Worm (Caenorhabditis elegans) whole organism, young adult: ENCODE data around the gene zipt-3.

ENCODE experiments used
- B0035.1 ChIP-seq: sonication (generic microtip); optimal IDR thresholded peaks from 2 replicates; lab custom pipeline; 2016; ENCODE audit warnings: missing genetic modification characterization, mild to moderate bottlenecking, missing compliant biosample characterization, missing genotype, missing genetic modification reagents
- B0336.3 ChIP-seq: fragments of 200-800 bp; sonication (Bioruptor generic); IDR thresholded peaks from 2 replicates; pipeline ENCODE4 v1.3.6; 2022; ENCODE audit warnings: missing genetic modification characterization, missing compliant biosample characterization
- F22D6.2 ChIP-seq: sonication (generic microtip); optimal IDR thresholded peaks from 2 replicates; lab custom pipeline; 2016; ENCODE audit warnings: mild to moderate bottlenecking, missing genetic modification characterization, missing compliant biosample characterization
- F37B4.10 ChIP-seq: fragments of 200-800 bp; sonication (Bioruptor generic); IDR thresholded peaks from 2 replicates; pipeline ENCODE4 v1.3.6; 2022; ENCODE audit warnings: missing genetic modification characterization, missing compliant biosample characterization
- F57C9.4 ChIP-seq: sonication (generic microtip); optimal IDR thresholded peaks from 2 replicates; lab custom pipeline; 2017; ENCODE audit warnings: mild to moderate bottlenecking, missing genetic modification characterization, missing compliant biosample characterization
- K11D2.4 ChIP-seq: fragments of 200-800 bp; sonication (Bioruptor generic); IDR thresholded peaks from 2 replicates; pipeline ENCODE4 v1.3.6; 2022; ENCODE audit warnings: missing genetic modification reagents, missing genetic modification characterization, missing compliant biosample characterization
- K12H6.12 ChIP-seq: fragments of 200-800 bp; sonication (Bioruptor generic); optimal IDR thresholded peaks from 2 replicates; lab custom pipeline; 2018; ENCODE audit warnings: mild to moderate bottlenecking, missing genetic modification characterization, missing compliant biosample characterization
- T26A5.8 ChIP-seq: sonication (generic microtip); optimal IDR thresholded peaks from 2 replicates; lab custom pipeline; 2016; ENCODE audit warnings: missing genetic modification characterization, missing compliant biosample characterization
- Y95B8A.8 ChIP-seq: fragments of 200-800 bp; sonication (Bioruptor generic); IDR thresholded peaks from 2 replicates; pipeline ENCODE4 v1.3.6; 2022; ENCODE audit warnings: missing genetic modification reagents, missing genetic modification characterization, missing compliant biosample characterization
- aptf-2 ChIP-seq: fragments of 200-800 bp; sonication (Bioruptor generic); conservative IDR thresholded peaks from 2 replicates; pipeline ENCODE4 v1.3.6; 2022; ENCODE audit warnings: missing genetic modification reagents, missing genetic modification characterization, missing compliant biosample characterization
- aptf-3 ChIP-seq: fragments of 200-800 bp; sonication (Bioruptor generic); IDR thresholded peaks from 2 replicates; pipeline ENCODE4 v1.3.6; 2022; ENCODE audit warnings: missing genetic modification characterization, missing compliant biosample characterization
- athp-1 ChIP-seq: sonication (generic microtip); optimal IDR thresholded peaks from 2 replicates; lab custom pipeline; 2017; ENCODE audit warnings: mild to moderate bottlenecking, missing genetic modification characterization, missing compliant biosample characterization
- ceh-100 ChIP-seq: fragments of 200-800 bp; sonication (Bioruptor generic); IDR thresholded peaks from 2 replicates; pipeline ENCODE4 v1.3.6; 2022; ENCODE audit warnings: missing genetic modification reagents, missing genetic modification characterization, missing compliant biosample characterization
- ceh-27 ChIP-seq: fragments of 200-800 bp; sonication (Bioruptor generic); optimal IDR thresholded peaks from 2 replicates; lab custom pipeline; 2018; ENCODE audit warnings: mild to moderate bottlenecking, missing genetic modification characterization, moderate library complexity, missing compliant biosample characterization
- ceh-58 ChIP-seq: fragments of 200-800 bp; sonication (Bioruptor generic); IDR thresholded peaks from 2 replicates; pipeline ENCODE4 v1.3.6; 2022; ENCODE audit warnings: missing genetic modification characterization, missing compliant biosample characterization
- ceh-79 ChIP-seq: sonication (generic microtip); optimal IDR thresholded peaks from 2 replicates; lab custom pipeline; 2017; ENCODE audit warnings: mild to moderate bottlenecking, missing genetic modification characterization, missing compliant biosample characterization
- die-1 ChIP-seq: sonication (generic microtip); optimal IDR thresholded peaks from 2 replicates; lab custom pipeline; 2016; ENCODE audit warnings: missing genotype, mild to moderate bottlenecking, missing genetic modification characterization, missing compliant biosample characterization
- dox-1 ChIP-seq: fragments of 200-800 bp; sonication (Bioruptor generic); IDR thresholded peaks from 2 replicates; pipeline ENCODE4 v1.3.6; 2022; ENCODE audit warnings: missing genetic modification reagents, missing genetic modification characterization, missing compliant biosample characterization
- dpl-1 ChIP-seq: fragments of 150-350 bp; optimal IDR thresholded peaks from 2 replicates; lab custom pipeline; 2014; ENCODE audit warnings: missing biosample characterization, missing genetic modification reagents, missing genetic modification characterization
- egrh-3 ChIP-seq: fragments of 200-800 bp; sonication (Bioruptor generic); IDR thresholded peaks from 2 replicates; pipeline ENCODE4 v1.3.6; 2022; ENCODE audit warnings: missing genetic modification reagents, missing genetic modification characterization, missing compliant biosample characterization
- fkh-3 ChIP-seq: sonication (generic microtip); optimal IDR thresholded peaks from 2 replicates; lab custom pipeline; 2016; ENCODE audit warnings: mild to moderate bottlenecking, missing genetic modification characterization, missing compliant biosample characterization
- gei-17 ChIP-seq: fragments of 200-800 bp; sonication (Bioruptor generic); optimal IDR thresholded peaks from 2 replicates; lab custom pipeline; 2018; ENCODE audit warnings: mild to moderate bottlenecking, missing genetic modification characterization, missing compliant biosample characterization
- hlh-12 ChIP-seq: sonication (generic microtip); optimal IDR thresholded peaks from 2 replicates; lab custom pipeline; 2016; ENCODE audit warnings: missing genetic modification characterization, missing compliant biosample characterization
- hlh-26 ChIP-seq: fragments of 200-800 bp; sonication (Bioruptor generic); conservative IDR thresholded peaks from 2 replicates; pipeline ENCODE4 v1.3.6; 2022; ENCODE audit warnings: missing genetic modification reagents, missing genetic modification characterization, missing compliant biosample characterization
- hmg-1.2 ChIP-seq: fragments of 200-800 bp; sonication (Bioruptor generic); IDR thresholded peaks from 2 replicates; pipeline ENCODE4 v1.3.6; 2022; ENCODE audit warnings: missing genetic modification reagents, missing genetic modification characterization, missing compliant biosample characterization
- lag-1 ChIP-seq: fragments of 200-800 bp; sonication (Bioruptor generic); IDR thresholded peaks from 2 replicates; pipeline ENCODE4 v1.3.6; 2022; ENCODE audit warnings: missing genetic modification reagents, missing genetic modification characterization, missing compliant biosample characterization
- lsl-1 ChIP-seq: fragments of 200-800 bp; sonication (Bioruptor generic); optimal IDR thresholded peaks from 2 replicates; lab custom pipeline; 2018; ENCODE audit warnings: mild to moderate bottlenecking, missing genetic modification characterization, moderate library complexity, missing compliant biosample characterization
- madf-3 ChIP-seq: fragments of 200-800 bp; sonication (Bioruptor generic); IDR thresholded peaks from 2 replicates; pipeline ENCODE4 v1.3.6; 2022; ENCODE audit warnings: missing genetic modification reagents, missing genetic modification characterization, missing compliant biosample characterization
- mcd-1 ChIP-seq: fragments of 200-800 bp; sonication (Bioruptor generic); IDR thresholded peaks from 2 replicates; pipeline ENCODE4 v1.3.6; 2022; ENCODE audit warnings: missing genetic modification reagents, missing genetic modification characterization, missing compliant biosample characterization
- nhr-120 ChIP-seq: fragments of 200-800 bp; sonication (Bioruptor generic); IDR thresholded peaks from 2 replicates; pipeline ENCODE4 v1.3.6; 2022; ENCODE audit warnings: missing genetic modification characterization, missing compliant biosample characterization
- pbrm-1 ChIP-seq: fragments of 200-800 bp; sonication (Bioruptor generic); IDR thresholded peaks from 2 replicates; pipeline ENCODE4 v1.3.6; 2022; ENCODE audit warnings: missing genetic modification reagents, missing genetic modification characterization, missing compliant biosample characterization
- snpc-1.3 ChIP-seq: sonication (generic microtip); optimal IDR thresholded peaks from 2 replicates; lab custom pipeline; 2017; ENCODE audit warnings: missing genetic modification characterization, mild to moderate bottlenecking, missing compliant biosample characterization, antibody characterized with exemption, moderate library complexity, missing genotype, missing genetic modification reagents; ENCODE audit not compliant: insufficient read depth
- snpc-3.4 ChIP-seq: sonication (generic microtip); optimal IDR thresholded peaks from 2 replicates; lab custom pipeline; 2017; ENCODE audit warnings: missing genetic modification characterization, mild to moderate bottlenecking, missing compliant biosample characterization, antibody characterized with exemption, moderate library complexity, missing genotype, missing genetic modification reagents
- somi-1 ChIP-seq: fragments of 200-800 bp; sonication (Bioruptor generic); optimal IDR thresholded peaks from 2 replicates; lab custom pipeline; 2018; ENCODE audit warnings: mild to moderate bottlenecking, missing genetic modification characterization, missing compliant biosample characterization
- sptf-2 ChIP-seq: fragments of 200-800 bp; sonication (Bioruptor generic); optimal IDR thresholded peaks from 2 replicates; lab custom pipeline; 2018; ENCODE audit warnings: mild to moderate bottlenecking, missing genetic modification characterization, missing compliant biosample characterization
- unc-62 ChIP-seq: fragments of 150-350 bp; optimal IDR thresholded peaks from 2 replicates; lab custom pipeline; 2014; ENCODE audit warnings: missing biosample characterization, missing genetic modification reagents, missing genetic modification characterization
- zim-3 ChIP-seq: sonication (generic microtip); optimal IDR thresholded peaks from 2 replicates; lab custom pipeline; 2017; ENCODE audit warnings: mild to moderate bottlenecking, missing genetic modification characterization, moderate library complexity, missing compliant biosample characterization
- ztf-22 ChIP-seq: fragments of 200-800 bp; sonication (Bioruptor generic); optimal IDR thresholded peaks from 2 replicates; lab custom pipeline; 2018; ENCODE audit warnings: mild to moderate bottlenecking, missing genetic modification characterization, moderate library complexity, missing compliant biosample characterization
- ztf-25 ChIP-seq: fragments of 200-800 bp; sonication (Bioruptor generic); IDR thresholded peaks from 2 replicates; pipeline ENCODE4 v1.3.6; 2022; ENCODE audit warnings: missing genetic modification reagents, missing genetic modification characterization, missing compliant biosample characterization
- ztf-26 ChIP-seq: sonication (generic microtip); optimal IDR thresholded peaks from 2 replicates; lab custom pipeline; 2017; ENCODE audit warnings: missing genetic modification characterization, missing compliant biosample characterization

Gene zipt-3

DNA sequence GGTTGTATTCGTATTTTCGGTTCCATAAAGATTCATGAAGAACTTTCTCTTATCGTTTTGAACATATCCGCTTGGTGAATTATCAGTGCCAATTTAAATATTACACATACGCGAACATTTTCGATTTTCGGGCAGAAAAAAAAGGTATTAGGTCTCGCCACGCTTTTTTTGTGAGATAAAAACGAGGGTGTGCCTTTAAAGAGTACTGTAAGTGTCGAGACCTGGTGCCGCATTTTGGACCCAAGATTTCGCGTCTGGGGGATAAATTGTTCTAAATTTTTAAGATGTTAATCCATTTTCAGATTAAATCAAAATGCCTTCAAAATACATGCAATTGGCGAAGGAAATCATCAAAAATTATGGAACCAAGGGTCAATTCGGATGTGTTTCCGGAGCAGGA is 24.0 kb upstream of the zipt-3 start, which contains the start of gene C25H3.3:
TSS of gene C25H3.3 (plus strand) at position 301 of the 400 bp plus-strand sequence.
- TF ChIP-seq nhr-120 (GFP tag; lab: Robert Waterston, UW) (no peak), ceh-100 (no peak), pbrm-1 (GFP tag; lab: Robert Waterston, UW) (no peak), lsl-1 (GFP tag; lab: Kevin White, UChicago) (no peak), athp-1 (no peak), dox-1 (no peak), dpl-1 (GFP tag; lab: Kevin White, UChicago) (no peak), fkh-3 (tag; lab: Kevin White, UChicago) (no peak), zim-3 (tag; lab: Kevin White, UChicago) (no peak), hlh-26 (GFP tag; lab: Robert Waterston, UW) (no peak), K11D2.4 (GFP tag; lab: Robert Waterston, UW) (no peak), sptf-2 (no peak), ceh-79 (tag; lab: Kevin White, UChicago) (no peak), lag-1 (GFP tag; lab: Robert Waterston, UW) (no peak), somi-1 (no peak), F37B4.10 (GFP tag; lab: Robert Waterston, UW) (no peak), aptf-2 (GFP tag; lab: Robert Waterston, UW) (no peak), snpc-3.4 (tag; lab: Kevin White, UChicago) (no peak), madf-3 (GFP tag; lab: Robert Waterston, UW) (no peak)

DNA sequence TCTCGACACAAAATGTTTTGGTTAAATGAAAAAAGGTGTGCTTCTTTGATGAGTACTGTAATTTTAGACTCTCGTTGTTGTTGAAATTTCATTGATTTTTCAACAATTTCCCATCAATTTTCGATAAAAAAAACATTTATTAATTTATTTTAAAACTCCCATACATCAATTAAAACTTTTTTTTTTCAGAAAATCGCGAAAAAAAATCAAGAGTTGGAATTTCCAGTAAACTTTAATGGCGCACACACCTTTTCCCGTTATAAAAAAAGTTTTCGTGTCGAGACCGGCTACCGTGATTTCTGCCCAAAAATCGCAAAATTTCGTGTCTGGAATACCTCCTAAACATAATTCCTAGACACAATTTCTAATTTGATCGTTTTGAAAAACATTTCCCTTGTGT is 23.1 kb upstream of the zipt-3 start, which contains the start of gene C25H3.14:
TSS of gene C25H3.14 (plus strand) at position 301 of the 400 bp plus-strand sequence.
- no peak for TF ChIP-seq mcd-1 (GFP tag; lab: Robert Waterston, UW)
- no peak for TF ChIP-seq gei-17 (GFP tag; lab: Kevin White, UChicago)
- TF ChIP-seq F57C9.4 (tag; lab: Kevin White, UChicago) = no peak
- TF ChIP-seq F22D6.2 (tag; lab: Kevin White, UChicago) = no peak
- no peak for TF ChIP-seq hmg-1.2 (GFP tag; lab: Robert Waterston, UW)
- no peak for TF ChIP-seq T26A5.8 (tag; lab: Kevin White, UChicago)
- TF ChIP-seq aptf-3 (GFP tag; lab: Robert Waterston, UW) = no peak
- TF ChIP-seq ztf-22 = no peak
- TF ChIP-seq zim-3 (tag; lab: Kevin White, UChicago) = no peak
- no peak for TF ChIP-seq ztf-26 (tag; lab: Kevin White, UChicago)
- no peak for TF ChIP-seq pbrm-1 (GFP tag; lab: Robert Waterston, UW)
- no peak for TF ChIP-seq B0035.1 (tag; lab: Kevin White, UChicago)
- TF ChIP-seq F37B4.10 (GFP tag; lab: Robert Waterston, UW) = no peak
- no peak for TF ChIP-seq snpc-1.3
- TF ChIP-seq ceh-58 (GFP tag; lab: Robert Waterston, UW) = no peak
- no peak for TF ChIP-seq somi-1
- TF ChIP-seq lag-1 (GFP tag; lab: Robert Waterston, UW) = no peak
- TF ChIP-seq hlh-12 = no peak

DNA sequence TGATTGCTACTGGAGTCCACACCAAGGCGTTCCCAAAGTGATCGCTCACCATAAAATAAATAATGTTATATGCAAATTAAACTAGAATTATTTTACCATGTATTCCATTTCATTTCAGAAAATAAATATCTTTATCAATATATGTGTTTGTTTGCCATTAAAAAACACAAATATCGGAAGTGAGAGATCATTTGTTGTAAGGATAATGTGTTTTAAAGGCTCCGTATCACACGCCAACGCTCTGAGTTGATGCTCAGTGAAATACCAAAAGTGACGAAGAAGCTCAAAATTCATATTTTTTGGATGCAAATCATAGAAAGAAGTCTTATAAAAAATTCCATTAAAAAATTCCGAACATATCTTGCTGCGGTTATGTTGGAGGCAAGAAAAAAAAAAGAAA is 21.7 kb upstream of the zipt-3 start:
- TF ChIP-seq Y95B8A.8 (GFP tag; lab: Robert Waterston, UW) = no peak
- no peak for TF ChIP-seq ceh-58 (GFP tag; lab: Robert Waterston, UW)
- no peak for TF ChIP-seq T26A5.8 (tag; lab: Kevin White, UChicago)
- TF ChIP-seq B0336.3 (GFP tag; lab: Robert Waterston, UW) = no peak
- TF ChIP-seq dox-1 = no peak
- no peak for TF ChIP-seq ztf-25 (GFP tag; lab: Robert Waterston, UW)
- TF ChIP-seq K12H6.12 = no peak
- TF ChIP-seq unc-62 (GFP tag; lab: Kevin White, UChicago) = no peak
- no peak for TF ChIP-seq die-1 (tag; lab: Kevin White, UChicago)
- TF ChIP-seq egrh-3 (GFP tag; lab: Robert Waterston, UW) = no peak
- no peak for TF ChIP-seq ceh-27
- TF ChIP-seq nhr-120 (GFP tag; lab: Robert Waterston, UW) = no peak
